Worm (Caenorhabditis elegans): ENCODE results near the gene ZK688.11.

ZK688.11 gene

ce11 chrIII:7924821-7925220 is 40.1 kb upstream of the ZK688.11 start, which contains the start of gene tag-250:
Gene tag-250, minus strand, starts transcription at chrIII:7924921.
- no peak for TF ChIP-seq ceh-100 (GFP tag; IDR thresholded peaks at IDR 0.05)
- no peak for TF ChIP-seq pha-4 (tag; optimal IDR thresholded peaks at IDR 0.05)
- TF ChIP-seq mxl-1 (tag; optimal IDR thresholded peaks at IDR 0.05), result no peak
- no peak for TF ChIP-seq B0035.1 (tag; optimal IDR thresholded peaks at IDR 0.05)
- TF ChIP-seq nfya-2 (GFP tag; IDR thresholded peaks at IDR 0.05), result no peak
- TF ChIP-seq repo-1 (tag; optimal IDR thresholded peaks at IDR 0.05), result no peak
- TF ChIP-seq sea-2 (GFP tag; IDR thresholded peaks at IDR 0.05), result no peak
- no peak for TF ChIP-seq bed-2 (GFP tag; IDR thresholded peaks at IDR 0.05)
- TF ChIP-seq mcd-1 (GFP tag; IDR thresholded peaks at IDR 0.05), result no peak
- no peak for TF ChIP-seq snpc-3.4 (tag; optimal IDR thresholded peaks at IDR 0.05)
- no peak for TF ChIP-seq lsl-1 (GFP tag; optimal IDR thresholded peaks at IDR 0.05)
- no peak for TF ChIP-seq hlh-26 (GFP tag; conservative IDR thresholded peaks at IDR 0.05)
- TF ChIP-seq egrh-3 (GFP tag; IDR thresholded peaks at IDR 0.05), result no peak
- no peak for TF ChIP-seq lin-35 (GFP tag; optimal IDR thresholded peaks at IDR 0.05)
- TF ChIP-seq die-1 (tag; optimal IDR thresholded peaks at IDR 0.05), result no peak
- no peak for TF ChIP-seq nhr-27 (tag; optimal IDR thresholded peaks at IDR 0.05)
- no peak for TF ChIP-seq ceh-40 (GFP tag; IDR thresholded peaks at IDR 0.05)
- no peak for TF ChIP-seq rcor-1 (GFP tag; IDR thresholded peaks at IDR 0.05)

ce11 chrIII:7922207-7922606 is 37.4 kb upstream of the ZK688.11 start, which contains the start of gene C29E4.17:
Gene C29E4.17, plus strand, starts transcription at chrIII:7922507.
- TF ChIP-seq fkh-3 (tag; optimal IDR thresholded peaks at IDR 0.05) (no peak), Y67H2A.10 (GFP tag; conservative IDR thresholded peaks at IDR 0.05) (no peak), hrde-1 (tag; optimal IDR thresholded peaks at IDR 0.05; ENCODE audit: borderline replicate concordance) (no peak), lsy-27 (tag; optimal IDR thresholded peaks at IDR 0.05; ENCODE audit: borderline replicate concordance, insufficient read depth) (no peak), F57A8.1 (GFP tag; optimal IDR thresholded peaks at IDR 0.05) (no peak), F39B2.1 (GFP tag; IDR thresholded peaks at IDR 0.05) (no peak), gei-17 (GFP tag; optimal IDR thresholded peaks at IDR 0.05) (no peak)

ce11 chrIII:7919823-7920222 is 35.1 kb upstream of the ZK688.11 start, which contains the start of gene C29E4.14:
Gene C29E4.14, plus strand, starts transcription at chrIII:7920123.
- TF ChIP-seq xnd-1 (tag; optimal IDR thresholded peaks at IDR 0.05) (no peak), Y79H2A.3 (GFP tag; conservative IDR thresholded peaks at IDR 0.05) (no peak), F57A8.1 (GFP tag; optimal IDR thresholded peaks at IDR 0.05) (no peak), F37B4.10 (GFP tag; IDR thresholded peaks at IDR 0.05) (no peak), sptf-2 (GFP tag; optimal IDR thresholded peaks at IDR 0.05) (no peak), tbx-9 (tag; optimal IDR thresholded peaks at IDR 0.05; ENCODE audit: borderline replicate concordance) (no peak), ama-1 (optimal IDR thresholded peaks at IDR 0.05) (no peak), ama-1 (GFP tag; optimal IDR thresholded peaks at IDR 0.05) (no peak), F10E7.11 (tag; optimal IDR thresholded peaks at IDR 0.05) (no peak)

ce11 chrIII:7917667-7918066 is 32.9 kb upstream of the ZK688.11 start, which contains the start of gene gly-3:
Gene gly-3, minus strand, starts transcription at chrIII:7917767.
- no peak for TF ChIP-seq attf-5 (GFP tag; optimal IDR thresholded peaks at IDR 0.05)
- no peak for TF ChIP-seq Y53G8AR.9 (GFP tag; conservative IDR thresholded peaks at IDR 0.05)
- TF ChIP-seq ama-1 (optimal IDR thresholded peaks at IDR 0.05), result no peak
- no peak for TF ChIP-seq ama-1 (GFP tag; optimal IDR thresholded peaks at IDR 0.05)
- TF ChIP-seq sea-2 (GFP tag; IDR thresholded peaks at IDR 0.05), result no peak
- no peak for TF ChIP-seq athp-1 (tag; optimal IDR thresholded peaks at IDR 0.05)
- TF ChIP-seq tbp1 (GFP tag; optimal IDR thresholded peaks at IDR 0.05), result no peak
- no peak for TF ChIP-seq Y95B8A.8 (GFP tag; IDR thresholded peaks at IDR 0.05)
- no peak for TF ChIP-seq B0336.3 (GFP tag; IDR thresholded peaks at IDR 0.05)
